Worm (Caenorhabditis elegans): ENCODE measurements around the gene mes-2.
A peak's percentile ranks its signal among the peaks of the same experiment; 100 is the strongest.

Gene mes-2

DNA sequence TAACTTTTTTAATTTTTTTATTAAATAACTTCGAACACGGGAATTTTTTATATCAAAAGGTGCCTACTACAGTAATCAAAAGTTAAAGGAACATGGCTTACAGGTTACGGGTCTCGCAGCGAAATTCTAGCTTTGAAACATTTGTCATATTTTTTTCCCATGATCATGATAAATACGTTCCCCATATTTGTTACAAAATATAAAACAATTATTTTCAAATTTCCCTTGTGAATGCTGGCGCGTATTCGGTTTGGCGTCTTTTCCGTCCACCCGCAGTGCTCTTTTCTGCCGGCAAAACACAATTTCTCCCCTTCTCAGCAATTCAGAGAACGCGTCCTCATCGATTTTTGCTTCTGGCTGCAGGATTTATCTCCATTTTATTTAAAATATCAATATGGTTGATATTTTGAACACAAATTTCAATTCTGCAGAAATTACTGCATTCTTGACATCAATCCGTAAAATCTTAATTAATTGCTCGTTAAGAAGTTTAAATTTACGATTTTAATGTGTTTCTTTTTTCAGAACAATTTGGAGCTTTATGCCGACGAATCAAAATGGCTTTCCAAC lies 18.5 kb upstream of the mes-2 start, which contains the start of gene imb-2:
imb-2 (plus strand) TSS at position 520 of the 570 bp plus-strand sequence.
- TF ChIP-seq mab-5 (tag; optimal IDR thresholded peaks at IDR 0.05) (no peak), ceh-43 (GFP tag; optimal IDR thresholded peaks at IDR 0.05) (no peak), elt-1 (tag; optimal IDR thresholded peaks at IDR 0.05; ENCODE audit: borderline replicate concordance, insufficient read depth) (no peak), elt-3 (tag; optimal IDR thresholded peaks at IDR 0.05) (no peak), sem-2 (GFP tag; optimal IDR thresholded peaks at IDR 0.05) (no peak), nhr-12 (tag; optimal IDR thresholded peaks at IDR 0.05) (no peak), sptf-1 (tag; optimal IDR thresholded peaks at IDR 0.05) (peak; percentile 39), blmp-1 (tag; optimal IDR thresholded peaks at IDR 0.05) (no peak), ztf-11 (tag; optimal IDR thresholded peaks at IDR 0.05) (no peak), ces-1 (GFP tag; optimal IDR thresholded peaks at IDR 0.05) (peak; percentile 88), nhr-237 (tag; optimal IDR thresholded peaks at IDR 0.05) (no peak), nhr-28 (tag; optimal IDR thresholded peaks at IDR 0.05) (no peak), ceh-39 (tag; optimal IDR thresholded peaks at IDR 0.05) (no peak), lsy-2 (tag; optimal IDR thresholded peaks at IDR 0.05) (peak; percentile 38), hlh-1 (tag; optimal IDR thresholded peaks at IDR 0.05) (no peak), unc-120 (tag; optimal IDR thresholded peaks at IDR 0.05; ENCODE audit: poor library complexity, severe bottlenecking) (peak; percentile 30), mep-1 (tag; optimal IDR thresholded peaks at IDR 0.05) (peak; percentile 50), ceh-83 (GFP tag; optimal IDR thresholded peaks at IDR 0.05) (peak; percentile 29), snpc-4 (tag; optimal IDR thresholded peaks at IDR 0.05) (no peak), pha-4 (tag; optimal IDR thresholded peaks at IDR 0.05) (no peak), ham-2 (GFP tag; optimal IDR thresholded peaks at IDR 0.05) (no peak)

- no peak for TF ChIP-seq ceh-43 (GFP tag; optimal IDR thresholded peaks at IDR 0.05)
- no peak for TF ChIP-seq mab-5 (tag; optimal IDR thresholded peaks at IDR 0.05)
- TF ChIP-seq ceh-83 (GFP tag; optimal IDR thresholded peaks at IDR 0.05), result no peak
- TF ChIP-seq ham-2 (GFP tag; optimal IDR thresholded peaks at IDR 0.05), result peak; percentile 21
- no peak for TF ChIP-seq ceh-39 (tag; optimal IDR thresholded peaks at IDR 0.05)
- TF ChIP-seq nhr-2 (tag; optimal IDR thresholded peaks at IDR 0.05), result no peak
- TF ChIP-seq lin-13 (tag; optimal IDR thresholded peaks at IDR 0.05), result no peak
- no peak for TF ChIP-seq elt-3 (tag; optimal IDR thresholded peaks at IDR 0.05)
- no peak for TF ChIP-seq unc-120 (tag; optimal IDR thresholded peaks at IDR 0.05; ENCODE audit: poor library complexity, severe bottlenecking)
Observed at ce11 chrII:14374594-14374993, 9.2 kb upstream of the mes-2 start.

- TF ChIP-seq lsy-2 (tag; optimal IDR thresholded peaks at IDR 0.05) (no peak), unc-39 (tag; optimal IDR thresholded peaks at IDR 0.05) (no peak), unc-62 (GFP tag; optimal IDR thresholded peaks at IDR 0.05) (no peak), sptf-1 (tag; optimal IDR thresholded peaks at IDR 0.05) (no peak), lin-32 (GFP tag; optimal IDR thresholded peaks at IDR 0.05) (no peak), nhr-12 (tag; optimal IDR thresholded peaks at IDR 0.05) (no peak), zip-8 (tag; optimal IDR thresholded peaks at IDR 0.05) (no peak), ceh-39 (tag; optimal IDR thresholded peaks at IDR 0.05) (no peak), drap-1 (GFP tag; optimal IDR thresholded peaks at IDR 0.05) (no peak), nhr-2 (tag; optimal IDR thresholded peaks at IDR 0.05) (no peak), lin-13 (tag; optimal IDR thresholded peaks at IDR 0.05) (no peak), mep-1 (tag; optimal IDR thresholded peaks at IDR 0.05) (no peak), ceh-43 (GFP tag; optimal IDR thresholded peaks at IDR 0.05) (no peak), ztf-11 (tag; optimal IDR thresholded peaks at IDR 0.05) (no peak), ceh-83 (GFP tag; optimal IDR thresholded peaks at IDR 0.05) (no peak), ces-1 (GFP tag; optimal IDR thresholded peaks at IDR 0.05) (no peak)
Observed at ce11 chrII:14377796-14378195, 6.0 kb upstream of the mes-2 start, which contains the start of gene acr-20. Gene acr-20, minus strand, starts transcription at chrII:14377896.

ce11 chrII:14380778-14381177 lies 3.0 kb upstream of the mes-2 start:
- TF ChIP-seq hlh-1 (tag; optimal IDR thresholded peaks at IDR 0.05) (no peak), bed-3 (GFP tag; optimal IDR thresholded peaks at IDR 0.05) (no peak), elt-1 (tag; optimal IDR thresholded peaks at IDR 0.05; ENCODE audit: borderline replicate concordance, insufficient read depth) (no peak), cnd-1 (tag; optimal IDR thresholded peaks at IDR 0.05) (no peak)

- TF ChIP-seq cnd-1 (tag; optimal IDR thresholded peaks at IDR 0.05) (no peak), pha-4 (tag; optimal IDR thresholded peaks at IDR 0.05) (no peak), flh-1 (GFP tag; optimal IDR thresholded peaks at IDR 0.05) (no peak), ceh-43 (GFP tag; optimal IDR thresholded peaks at IDR 0.05) (no peak)
Observed at ce11 chrII:14381450-14381849, 2.3 kb upstream of the mes-2 start, which contains the start of gene sdz-26. Gene sdz-26, plus strand, starts transcription at chrII:14381750.
